Worm (Caenorhabditis elegans) whole organism, early embryonic: ENCODE measurements around the gene efhc-1.

Experiments used
- B0310.2 ChIP-seq: sonication (generic microtip); optimal IDR thresholded peaks from 2 replicates; lab custom pipeline; 2016; ENCODE audit warnings: mild to moderate bottlenecking, missing genetic modification characterization, missing compliant biosample characterization
- F13C5.2 ChIP-seq: sonication (generic microtip); optimal IDR thresholded peaks from 2 replicates; lab custom pipeline; 2017; ENCODE audit warnings: mild to moderate bottlenecking, missing genetic modification characterization, inconsistent platforms, missing compliant biosample characterization
- aly-1 ChIP-seq: sonication (generic microtip); optimal IDR thresholded peaks from 2 replicates; lab custom pipeline; 2016; ENCODE audit warnings: missing genetic modification characterization, missing compliant biosample characterization
- ama-1 ChIP-seq: fragments of 150-350 bp; optimal IDR thresholded peaks from 2 replicates; lab custom pipeline; 2014
- ceh-13 ChIP-seq: fragments of 200-800 bp; sonication (Bioruptor generic); optimal IDR thresholded peaks from 2 replicates; lab custom pipeline; 2018; ENCODE audit warnings: mild to moderate bottlenecking, missing genetic modification characterization, missing compliant biosample characterization
- ceh-36 ChIP-seq: sonication (generic microtip); optimal IDR thresholded peaks from 2 replicates; lab custom pipeline; 2016; ENCODE audit warnings: missing genetic modification characterization, inconsistent platforms, missing compliant biosample characterization
- ets-7 ChIP-seq: sonication (generic microtip); optimal IDR thresholded peaks from 2 replicates; lab custom pipeline; 2016; ENCODE audit warnings: missing genotype, missing genetic modification characterization, missing compliant biosample characterization
- flt-1 ChIP-seq: fragments of 200-800 bp; sonication (Bioruptor generic); IDR thresholded peaks from 2 replicates; pipeline ENCODE4 v1.3.6; 2022; ENCODE audit warnings: missing genetic modification characterization, missing compliant biosample characterization
- hmbx-1 ChIP-seq: sonication (generic microtip); optimal IDR thresholded peaks from 2 replicates; lab custom pipeline; 2016; ENCODE audit warnings: mild to moderate bottlenecking, missing genetic modification characterization, missing compliant biosample characterization
- hmg-4 ChIP-seq: fragments of 200-800 bp; sonication (Bioruptor generic); optimal IDR thresholded peaks from 2 replicates; lab custom pipeline; 2018; ENCODE audit warnings: mild to moderate bottlenecking, missing genetic modification characterization, missing compliant biosample characterization
- hnd-1 ChIP-seq: sonication (generic microtip); optimal IDR thresholded peaks from 2 replicates; lab custom pipeline; 2016; ENCODE audit warnings: missing genetic modification characterization, missing compliant biosample characterization
- pes-1 ChIP-seq: fragments of 200-800 bp; sonication (Bioruptor generic); IDR thresholded peaks from 2 replicates; pipeline ENCODE4 v1.3.6; 2022; ENCODE audit warnings: missing genetic modification reagents, missing genetic modification characterization, missing compliant biosample characterization
- scrt-1 ChIP-seq: fragments of 200-800 bp; sonication (Bioruptor generic); IDR thresholded peaks from 2 replicates; pipeline ENCODE4 v1.3.6; 2022; ENCODE audit warnings: missing genetic modification characterization, missing compliant biosample characterization
- sea-1 ChIP-seq: fragments of 200-800 bp; sonication (Bioruptor generic); conservative IDR thresholded peaks from 2 replicates; pipeline ENCODE4 v1.3.6; 2022; ENCODE audit warnings: missing genetic modification characterization, missing compliant biosample characterization
- tbx-37 ChIP-seq: fragments of 200-800 bp; sonication (Bioruptor generic); conservative IDR thresholded peaks from 2 replicates; pipeline ENCODE4 v1.3.6; 2022; ENCODE audit warnings: missing genetic modification reagents, missing genetic modification characterization, missing compliant biosample characterization
- tra-4 ChIP-seq: sonication (generic microtip); optimal IDR thresholded peaks from 2 replicates; lab custom pipeline; 2017; ENCODE audit warnings: missing genetic modification characterization, missing compliant biosample characterization

efhc-1 gene

ce11 chrX:10401118-10401517, 42.9 kb downstream of the efhc-1 start:
- TF ChIP-seq ceh-13 (GFP tag; lab: Kevin White, UChicago): no peak
- no peak for TF ChIP-seq tbx-37
- no peak for TF ChIP-seq scrt-1 (GFP tag; lab: Robert Waterston, UW)
- TF ChIP-seq flt-1 (GFP tag; lab: Robert Waterston, UW): no peak
- no peak for TF ChIP-seq hmbx-1 (tag; lab: Kevin White, UChicago)
- no peak for TF ChIP-seq ets-7 (tag; lab: Kevin White, UChicago)
- TF ChIP-seq F13C5.2: no peak
- no peak for TF ChIP-seq ama-1
- no peak for TF ChIP-seq aly-1 (tag; lab: Kevin White, UChicago)
- no peak for TF ChIP-seq ceh-36

- TF ChIP-seq ceh-36 (no peak), tra-4 (no peak), sea-1 (no peak), aly-1 (tag; lab: Kevin White, UChicago) (no peak), tbx-37 (no peak), F13C5.2 (no peak), flt-1 (GFP tag; lab: Robert Waterston, UW) (no peak), hmbx-1 (tag; lab: Kevin White, UChicago) (no peak), hmg-4 (GFP tag; lab: Kevin White, UChicago) (no peak), ets-7 (tag; lab: Kevin White, UChicago) (no peak), hnd-1 (no peak), ceh-13 (GFP tag; lab: Kevin White, UChicago) (no peak), pes-1 (no peak), ama-1 (no peak), B0310.2 (tag; lab: Kevin White, UChicago) (no peak), scrt-1 (GFP tag; lab: Robert Waterston, UW) (no peak)
Observed at ce11 chrX:10404051-10404450, 45.9 kb downstream of the efhc-1 start.

- TF ChIP-seq flt-1 (GFP tag; lab: Robert Waterston, UW) (no peak), B0310.2 (tag; lab: Kevin White, UChicago) (no peak), sea-1 (no peak)
Observed at ce11 chrX:10406203-10406602, 48.0 kb downstream of the efhc-1 start, which contains the start of gene gur-3. TSS of gene gur-3 (minus strand) at chrX:10406303.

- TF ChIP-seq sea-1 (no peak), ama-1 (no peak), hmbx-1 (tag; lab: Kevin White, UChicago) (no peak), F13C5.2 (no peak), tbx-37 (no peak), ets-7 (tag; lab: Kevin White, UChicago) (no peak), pes-1 (no peak)
Observed at ce11 chrX:10406850-10407249, 48.7 kb downstream of the efhc-1 start, which contains the start of gene ZC504.1. TSS of gene ZC504.1 (plus strand) at chrX:10407150.
